Worm (Caenorhabditis elegans) whole organism, mixed stage, embryonic: ENCODE measurements around the gene Y43F8C.16.

ENCODE experiments used
- bed-3 ChIP-seq: fragments of 200-800 bp; sonication (Bioruptor generic); optimal IDR thresholded peaks from 3 replicates; lab custom pipeline; 2018; ENCODE audit warnings: mild to moderate bottlenecking, missing genetic modification characterization, moderate library complexity, missing compliant biosample characterization
- flh-1 ChIP-seq: fragments of 200-800 bp; sonication (Bioruptor generic); optimal IDR thresholded peaks from 2 replicates; lab custom pipeline; 2018; ENCODE audit warnings: mild to moderate bottlenecking, missing genetic modification characterization, moderate library complexity, missing compliant biosample characterization
- lin-13 ChIP-seq: fragments of 150-350 bp; optimal IDR thresholded peaks from 2 replicates; lab custom pipeline; 2014; ENCODE audit warnings: missing biosample characterization, missing genetic modification characterization
- mls-2 ChIP-seq: sonication (generic microtip); optimal IDR thresholded peaks from 2 replicates; lab custom pipeline; 2016; ENCODE audit warnings: mild to moderate bottlenecking, missing genetic modification characterization, moderate library complexity, missing compliant biosample characterization
- nhr-28 ChIP-seq: fragments of 150-350 bp; optimal IDR thresholded peaks from 2 replicates; lab custom pipeline; 2014; ENCODE audit warnings: missing biosample characterization, missing genetic modification characterization
- nhr-76 ChIP-seq: sonication (generic microtip); optimal IDR thresholded peaks from 2 replicates; lab custom pipeline; 2017; ENCODE audit warnings: missing biosample characterization, missing genetic modification characterization
- pha-4 ChIP-seq: fragments of 150-350 bp; optimal IDR thresholded peaks from 2 replicates; lab custom pipeline; 2018; ENCODE audit warnings: missing biosample characterization, missing genetic modification reagents, missing genetic modification characterization
- unc-39 ChIP-seq: fragments of 150-350 bp; optimal IDR thresholded peaks from 2 replicates; lab custom pipeline; 2014; ENCODE audit warnings: missing biosample characterization, missing genetic modification characterization
- ztf-11 ChIP-seq: fragments of 150-350 bp; optimal IDR thresholded peaks from 2 replicates; lab custom pipeline; 2014; ENCODE audit warnings: missing biosample characterization, missing genetic modification characterization

DNA sequence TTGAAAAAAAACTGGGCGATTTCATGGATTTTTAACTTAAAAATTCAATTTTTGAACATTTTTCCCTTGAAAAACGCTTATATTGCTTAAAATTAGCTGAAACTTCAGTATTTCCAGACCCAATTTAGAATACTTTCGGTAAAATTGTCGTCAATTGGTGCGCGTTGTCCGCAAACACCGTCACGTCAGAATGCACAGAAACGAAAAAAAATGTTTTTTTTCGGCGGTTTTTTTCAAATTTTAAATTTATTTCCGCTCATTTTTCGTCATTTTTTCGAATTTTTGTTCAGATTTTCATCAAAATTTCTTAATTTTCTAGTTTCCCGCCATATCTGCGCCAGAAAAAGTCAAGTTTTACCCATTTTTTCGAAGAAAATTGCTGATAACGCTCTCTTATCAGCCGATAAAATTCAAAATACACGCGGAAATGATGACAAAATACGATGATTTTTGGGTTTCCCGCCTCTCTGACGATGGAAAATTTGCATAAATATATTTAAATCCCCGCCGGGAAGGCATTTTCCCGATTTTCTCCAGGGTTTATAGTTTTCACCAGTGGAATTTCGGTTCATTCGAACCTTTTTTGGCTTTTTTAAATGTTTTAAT lies 41.9 kb downstream of the Y43F8C.16 start:
- TF ChIP-seq ztf-11 (tag; lab: Kevin White, UChicago) (no peak), lin-13 (no peak), nhr-76 (tag; lab: Kevin White, UChicago) (no peak), pha-4 (tag; lab: Kevin White, UChicago) (no peak), unc-39 (tag; lab: Kevin White, UChicago) (no peak), flh-1 (GFP tag; lab: Kevin White, UChicago) (no peak), mls-2 (no peak), bed-3 (GFP tag; lab: Kevin White, UChicago) (no peak), nhr-28 (tag; lab: Kevin White, UChicago) (no peak)
